Fruit fly (Drosophila melanogaster): ENCODE measurements around the gene RabGGTb.

Gene RabGGTb

DNA sequence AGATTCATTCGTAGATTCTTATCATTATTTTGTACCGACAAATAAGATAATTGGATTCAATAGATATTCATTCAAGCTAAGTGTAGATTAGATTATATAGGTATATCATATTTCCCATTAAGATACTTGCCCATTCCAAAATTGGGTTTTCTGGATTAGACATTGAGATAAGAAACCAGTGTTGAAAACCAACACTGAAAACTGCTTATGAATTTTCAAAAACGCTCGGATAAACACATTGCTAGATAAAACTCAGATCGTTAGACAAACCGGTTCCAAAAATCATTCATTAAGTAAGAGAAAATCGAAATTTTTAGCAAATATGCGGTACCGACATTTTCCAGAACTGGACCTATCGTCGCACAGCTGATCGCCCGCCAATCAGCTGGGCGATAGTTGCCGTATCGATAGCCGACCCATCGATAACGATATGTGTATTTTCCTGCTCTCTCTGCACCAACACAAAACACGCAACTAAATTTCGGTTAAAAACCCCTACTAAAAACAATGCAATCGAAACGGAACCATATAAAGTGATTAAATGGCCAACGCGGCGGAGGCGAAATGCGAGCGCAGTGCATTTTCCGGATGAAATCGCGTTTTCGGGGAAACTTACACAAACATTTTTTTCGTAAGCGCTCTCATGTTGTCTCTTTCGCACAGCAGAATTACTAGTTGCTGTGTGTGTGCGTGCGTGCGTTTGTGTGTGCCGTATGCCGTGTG lies 6.8 kb downstream of the RabGGTb start, which contains the start of the genes NTPase and lilli (continued):
- TF ChIP-seq CG11085 (GFP tag; IDR thresholded peaks at IDR 0.05) (peak; percentile 44), CG30020 (tag; optimal IDR thresholded peaks at IDR 0.05) (no peak), MESR4 (GFP tag; optimal IDR thresholded peaks at IDR 0.05) (peak; percentile 86), Atf-2 (GFP tag; optimal IDR thresholded peaks at IDR 0.05) (peak; percentile 48), Dip2 (GFP tag; IDR thresholded peaks at IDR 0.05) (no peak), lab (GFP tag; optimal IDR thresholded peaks at IDR 0.05) (peak; percentile 54), Opbp (GFP tag; IDR thresholded peaks at IDR 0.05; ENCODE audit: partially characterized antibody) (peak; percentile 93), chn (GFP tag; optimal IDR thresholded peaks at IDR 0.05) (peak; percentile 74), bowl (GFP tag; IDR thresholded peaks at IDR 0.05) (no peak), NC2α (GFP tag; optimal IDR thresholded peaks at IDR 0.05) (no peak), CG16863 (GFP tag; optimal IDR thresholded peaks at IDR 0.05) (peak; percentile 59), pb (GFP tag; optimal IDR thresholded peaks at IDR 0.05) (peak; percentile 64), hb (GFP tag; IDR thresholded peaks at IDR 0.05; ENCODE audit: partially characterized antibody) (peak; percentile 89), h (optimal IDR thresholded peaks at IDR 0.05) (no peak), CG8089 (GFP tag; optimal IDR thresholded peaks at IDR 0.05) (peak; percentile 52), mirr (GFP tag; optimal IDR thresholded peaks at IDR 0.05) (peak; percentile 26), CG12236 (GFP tag; optimal IDR thresholded peaks at IDR 0.05) (peak; percentile 67), CG9727 (GFP tag; optimal IDR thresholded peaks at IDR 0.05) (peak; percentile 49), CG9609 (GFP tag; optimal IDR thresholded peaks at IDR 0.05) (peak; percentile 76), insv (GFP tag; optimal IDR thresholded peaks at IDR 0.05) (no peak), bab2 (GFP tag; optimal IDR thresholded peaks at IDR 0.05) (peak; percentile 78), CG2875 (GFP tag; optimal IDR thresholded peaks at IDR 0.05) (no peak), Jarid2 (GFP tag; optimal IDR thresholded peaks at IDR 0.05) (peak; percentile 19), CG2129 (GFP tag; IDR thresholded peaks at IDR 0.05; ENCODE audit: partially characterized antibody) (peak; percentile 85), vnd (GFP tag; IDR thresholded peaks at IDR 0.05; ENCODE audit: partially characterized antibody) (peak; percentile 90), CG10274 (GFP tag; optimal IDR thresholded peaks at IDR 0.05) (no peak), crc (GFP tag; optimal IDR thresholded peaks at IDR 0.05) (peak; percentile 62), Doc2 (GFP tag; IDR thresholded peaks at IDR 0.05) (no peak), scrt (GFP tag; optimal IDR thresholded peaks at IDR 0.05) (peak; percentile 81), CG17568 (GFP tag; optimal IDR thresholded peaks at IDR 0.05) (peak; percentile 40), Max (GFP tag; optimal IDR thresholded peaks at IDR 0.05) (peak; percentile 53), trem (tag; optimal IDR thresholded peaks at IDR 0.05) (peak; percentile 43), CG32772 (GFP tag; IDR thresholded peaks at IDR 0.05) (no peak; the same call in none of the 2 replicates), CG6854 (GFP tag; optimal IDR thresholded peaks at IDR 0.05) (no peak), CG3847 (GFP tag; IDR thresholded peaks at IDR 0.05) (peak; percentile 42; the same call in 1 of the 2 replicates), lmd (GFP tag; IDR thresholded peaks at IDR 0.05) (peak; percentile 40; the same call in 1 of the 2 replicates), pros (GFP tag; optimal IDR thresholded peaks at IDR 0.05) (no peak), lov (optimal IDR thresholded peaks at IDR 0.05) (no peak), lov (GFP tag; IDR thresholded peaks at IDR 0.05) (0 out of 3 replicates have a peak, but pooled peaks have one; percentile 11), fd64A (GFP tag; optimal IDR thresholded peaks at IDR 0.05) (no peak), Six4 (GFP tag; optimal IDR thresholded peaks at IDR 0.05) (peak; percentile 53), jing (GFP tag; optimal IDR thresholded peaks at IDR 0.05) (no peak), ranshi (GFP tag; IDR thresholded peaks at IDR 0.05) (no peak; the same call in 1 of the 2 replicates), CG2712 (tag; optimal IDR thresholded peaks at IDR 0.05) (peak; percentile 15), eve (GFP tag; optimal IDR thresholded peaks at IDR 0.05) (peak in 1 of 2 experiments; percentile 29), onecut (GFP tag; IDR thresholded peaks at IDR 0.05) (peak; percentile 35), jumu (GFP tag; optimal IDR thresholded peaks at IDR 0.05) (peak; percentile 70), Bdp1 (GFP tag; optimal IDR thresholded peaks at IDR 0.05) (peak; percentile 48), tio (GFP tag; optimal IDR thresholded peaks at IDR 0.05) (peak; percentile 77), CG12155 (GFP tag; optimal IDR thresholded peaks at IDR 0.05) (peak; percentile 66)

Data from whole organism, embryonic.